Fruit fly (Drosophila melanogaster): ENCODE results near the gene CG4572.
A peak's percentile ranks its signal among the peaks of the same experiment; 100 is the strongest.

The CG4572 gene

DNA sequence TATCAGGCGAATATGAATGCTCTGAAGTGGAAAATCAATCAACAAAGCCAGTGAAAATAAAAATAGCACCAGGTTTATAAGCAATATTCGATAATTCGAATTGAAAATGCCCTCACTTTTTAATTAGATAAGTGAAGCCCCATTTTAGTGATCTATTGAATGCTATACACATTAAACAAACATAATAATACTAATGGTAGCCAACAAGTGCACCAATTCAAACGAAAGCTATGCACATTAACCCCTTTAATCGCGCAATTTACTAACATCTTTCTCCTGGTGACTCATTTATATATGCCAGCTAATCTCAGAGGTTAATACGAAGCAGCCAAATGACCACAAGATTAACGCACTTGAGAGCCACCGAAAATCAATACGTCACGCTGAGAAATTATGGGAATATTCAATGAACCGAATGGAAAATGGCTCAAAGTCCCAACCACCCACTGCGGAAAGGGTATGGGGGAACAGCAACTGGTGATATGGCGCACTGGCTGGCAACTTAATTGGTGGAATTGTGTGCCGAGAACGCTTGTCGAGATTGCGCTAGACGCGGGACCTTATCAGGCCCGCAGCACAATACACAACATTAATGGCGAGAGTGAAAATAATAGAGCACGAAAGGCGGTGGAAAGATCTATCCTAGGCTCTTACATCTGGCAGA, 4.7 kb downstream of the CG4572 start (continued):
- TF ChIP-seq tin (GFP tag; optimal IDR thresholded peaks at IDR 0.05): no peak
- TF ChIP-seq Ets65A (GFP tag): no peak
- peak; percentile 32 for TF ChIP-seq org-1 (GFP tag; optimal IDR thresholded peaks at IDR 0.05)
- TF ChIP-seq D19A (tag; optimal IDR thresholded peaks at IDR 0.05): peak; percentile 91
- TF ChIP-seq CG10543 (GFP tag; optimal IDR thresholded peaks at IDR 0.05): peak; percentile 68
- peak; percentile 20 for TF ChIP-seq CG18262 (tag; optimal IDR thresholded peaks at IDR 0.05)
- no peak for TF ChIP-seq Atf-2 (GFP tag; optimal IDR thresholded peaks at IDR 0.05)
- no peak for TF ChIP-seq MBD-R2 (GFP tag; IDR thresholded peaks at IDR 0.05)
- TF ChIP-seq CG15514 (GFP tag; optimal IDR thresholded peaks at IDR 0.05): no peak
- peak; percentile 34; the same call in 1 of the 3 replicates for TF ChIP-seq so (GFP tag; IDR thresholded peaks at IDR 0.05)
- TF ChIP-seq emc (GFP tag; optimal IDR thresholded peaks at IDR 0.05): no peak
- no peak for TF ChIP-seq CG14014 (GFP tag; IDR thresholded peaks at IDR 0.05)
- TF ChIP-seq CG15696 (tag; optimal IDR thresholded peaks at IDR 0.05): no peak
- no peak for TF ChIP-seq dan (GFP tag; IDR thresholded peaks at IDR 0.05)
- no peak for TF ChIP-seq CG3163 (GFP tag; optimal IDR thresholded peaks at IDR 0.05)
- TF ChIP-seq CTCF (GFP tag; optimal IDR thresholded peaks at IDR 0.05): no peak
- TF ChIP-seq Hand (GFP tag; optimal IDR thresholded peaks at IDR 0.05): peak; percentile 28
- TF ChIP-seq HLH54F (GFP tag; optimal IDR thresholded peaks at IDR 0.05): no peak
- 0 out of 2 replicates have a peak, but pooled peaks have one; percentile 8 for TF ChIP-seq CG9215 (GFP tag; IDR thresholded peaks at IDR 0.05)
- TF ChIP-seq stwl (tag; optimal IDR thresholded peaks at IDR 0.05): no peak
- no peak for TF ChIP-seq Pdp1 (GFP tag; optimal IDR thresholded peaks at IDR 0.05)
- TF ChIP-seq CG7987 (GFP tag; optimal IDR thresholded peaks at IDR 0.05): peak; percentile 18
- no peak for TF ChIP-seq pum (GFP tag; optimal IDR thresholded peaks at IDR 0.05)
- TF ChIP-seq CG7556 (GFP tag; optimal IDR thresholded peaks at IDR 0.05): peak; percentile 25
- no peak for TF ChIP-seq ranshi (GFP tag; IDR thresholded peaks at IDR 0.05)
- TF ChIP-seq CG9609 (GFP tag; optimal IDR thresholded peaks at IDR 0.05): peak; percentile 3

DNA sequence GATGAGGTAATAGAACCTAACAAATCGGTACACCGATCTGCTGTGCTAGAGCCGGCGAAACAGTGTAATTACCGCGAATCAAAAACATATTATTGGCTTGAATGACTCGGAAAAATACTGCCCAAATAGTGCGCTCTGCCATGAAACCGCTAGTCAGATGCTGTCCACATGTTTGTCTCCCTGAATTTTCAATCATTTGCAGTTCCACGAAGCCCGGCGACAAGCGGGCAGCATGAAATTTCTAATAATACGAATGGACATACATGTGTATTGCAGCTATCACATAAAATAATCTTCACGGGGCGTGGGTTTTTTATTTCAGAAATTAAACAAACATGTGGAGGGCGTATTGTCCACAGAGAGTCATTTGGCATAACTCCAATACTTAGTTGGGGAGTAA, 5.2 kb downstream of the CG4572 start:
- TF ChIP-seq sens (GFP tag) (peak; percentile 26), Hand (GFP tag; optimal IDR thresholded peaks at IDR 0.05) (no peak), Bdp1 (GFP tag; optimal IDR thresholded peaks at IDR 0.05) (no peak), CG13775 (GFP tag; optimal IDR thresholded peaks at IDR 0.05) (no peak), gcm2 (GFP tag; optimal IDR thresholded peaks at IDR 0.05) (no peak), ssp (GFP tag; IDR thresholded peaks at IDR 0.05) (no peak), ems (GFP tag; optimal IDR thresholded peaks at IDR 0.05) (no peak), chm (GFP tag; IDR thresholded peaks at IDR 0.05) (no peak), twi (tag; optimal IDR thresholded peaks at IDR 0.05) (peak; percentile 99), CG6689 (GFP tag; IDR thresholded peaks at IDR 0.05) (no peak), chinmo (GFP tag; IDR thresholded peaks at IDR 0.05; ENCODE audit: partially characterized antibody) (0 out of 4 replicates have a peak, but pooled peaks have one; percentile 54), crol (GFP tag; IDR thresholded peaks at IDR 0.05) (no peak), toy (GFP tag; IDR thresholded peaks at IDR 0.05) (no peak), CG8765 (GFP tag; IDR thresholded peaks at IDR 0.05) (no peak), CG2199 (GFP tag; IDR thresholded peaks at IDR 0.05) (0 out of 3 replicates have a peak, but pooled peaks have one; percentile 46), tap (tag; optimal IDR thresholded peaks at IDR 0.05) (no peak), odd (GFP tag; optimal IDR thresholded peaks at IDR 0.05) (no peak), unpg (GFP tag; optimal IDR thresholded peaks at IDR 0.05) (no peak), Pdp1 (GFP tag; optimal IDR thresholded peaks at IDR 0.05) (peak in 1 of 2 experiments; percentile 18), Ada2b (GFP tag; IDR thresholded peaks at IDR 0.05) (no peak), hkb (optimal IDR thresholded peaks at IDR 0.05) (no peak), hkb (GFP tag; IDR thresholded peaks at IDR 0.05) (no peak), sr (GFP tag; IDR thresholded peaks at IDR 0.05) (0 out of 3 replicates have a peak, but pooled peaks have one; percentile 34), Kr (GFP tag; optimal IDR thresholded peaks at IDR 0.05) (no peak), Atf-2 (GFP tag; optimal IDR thresholded peaks at IDR 0.05) (no peak), Med (GFP tag) (peak; percentile 14), ac (GFP tag; optimal IDR thresholded peaks at IDR 0.05) (no peak), PHDP (tag; optimal IDR thresholded peaks at IDR 0.05) (no peak), CG11085 (GFP tag; IDR thresholded peaks at IDR 0.05) (no peak)
